Worm (Caenorhabditis elegans) whole organism, L3 larva: ENCODE measurements around the gene pqn-70.

ENCODE experiments used
- ama-1 ChIP-seq: fragments of 150-350 bp; optimal IDR thresholded peaks from 2 replicates; lab custom pipeline; 2018
- elt-2 ChIP-seq: sonication (generic microtip); optimal IDR thresholded peaks from 2 replicates; lab custom pipeline; 2016; ENCODE audit warnings: missing genetic modification reagents, mild to moderate bottlenecking, missing genetic modification characterization, missing compliant biosample characterization
- fkh-10 ChIP-seq: sonication (generic microtip); optimal IDR thresholded peaks from 2 replicates; lab custom pipeline; 2017; ENCODE audit warnings: missing biosample characterization, missing genetic modification reagents, missing genetic modification characterization
- fos-1 ChIP-seq: fragments of 150-350 bp; optimal IDR thresholded peaks from 2 replicates; lab custom pipeline; 2014; ENCODE audit warnings: missing biosample characterization, missing genetic modification characterization
- lin-15B ChIP-seq: fragments of 150-350 bp; optimal IDR thresholded peaks from 2 replicates; lab custom pipeline; 2014; ENCODE audit warnings: missing biosample characterization, missing genetic modification characterization
- nfya-1 ChIP-seq: sonication (generic microtip); optimal IDR thresholded peaks from 2 replicates; lab custom pipeline; 2017; ENCODE audit warnings: missing genetic modification characterization, mild to moderate bottlenecking, missing compliant biosample characterization, antibody characterized with exemption, moderate library complexity; ENCODE audit not compliant: insufficient read depth
- nhr-11 ChIP-seq: fragments of 150-350 bp; optimal IDR thresholded peaks from 2 replicates; lab custom pipeline; 2014; ENCODE audit warnings: missing biosample characterization, missing genetic modification characterization
- nhr-237 ChIP-seq: fragments of 150-350 bp; optimal IDR thresholded peaks from 2 replicates; lab custom pipeline; 2014; ENCODE audit warnings: missing biosample characterization, missing genetic modification characterization
- nhr-28 ChIP-seq: fragments of 150-350 bp; optimal IDR thresholded peaks from 2 replicates; lab custom pipeline; 2014; ENCODE audit warnings: missing biosample characterization, missing genetic modification characterization
- pha-4 ChIP-seq: fragments of 150-350 bp; optimal IDR thresholded peaks from 2 replicates; lab custom pipeline; 2014; ENCODE audit warnings: missing biosample characterization, missing genetic modification reagents, missing genetic modification characterization
- pqm-1 ChIP-seq: fragments of 150-350 bp; optimal IDR thresholded peaks from 2 replicates; lab custom pipeline; 2017; ENCODE audit warnings: missing biosample characterization, missing genetic modification characterization, inconsistent platforms
- snpc-4 ChIP-seq: fragments of 150-350 bp; optimal IDR thresholded peaks from 2 replicates; lab custom pipeline; 2014; ENCODE audit warnings: missing biosample characterization, missing genetic modification characterization
- unc-39 ChIP-seq: sonication (generic microtip); optimal IDR thresholded peaks from 4 replicates; lab custom pipeline; 2017; ENCODE audit warnings: missing biosample characterization, missing genetic modification characterization
- ztf-4 ChIP-seq: fragments of 150-350 bp; optimal IDR thresholded peaks from 2 replicates; lab custom pipeline; 2014; ENCODE audit warnings: missing biosample characterization, missing genetic modification characterization

ce11 chrV:11234350-11234749 is 5.8 kb upstream of the pqn-70 start, which contains the start of gene T19B10.5:
- no peak for TF ChIP-seq fos-1
- TF ChIP-seq ztf-4 (tag; lab: Kevin White, UChicago) = no peak
- no peak for TF ChIP-seq nhr-28 (tag; lab: Kevin White, UChicago)
- no peak for TF ChIP-seq nhr-237
- no peak for TF ChIP-seq pha-4 (tag; lab: Kevin White, UChicago)
- no peak for TF ChIP-seq elt-2 (tag; lab: Kevin White, UChicago)
- no peak for TF ChIP-seq nhr-11 (tag; lab: Kevin White, UChicago)
- no peak for TF ChIP-seq fkh-10
- TF ChIP-seq pqm-1 (tag; lab: Kevin White, UChicago) = no peak
- TF ChIP-seq unc-39 (tag; lab: Kevin White, UChicago) = no peak
- no peak for TF ChIP-seq lin-15B
- no peak for TF ChIP-seq ama-1 (lab: Kevin White, UChicago)
- no peak for TF ChIP-seq snpc-4 (tag; lab: Kevin White, UChicago)
- no peak for TF ChIP-seq nfya-1 (tag; lab: Kevin White, UChicago)
